Fruit fly (Drosophila melanogaster) whole organism: ENCODE measurements around the gene CG14676.

Experiments used
- CG8478 ChIP-seq: fragments of >200 bp; optimal IDR thresholded peaks from 2 replicates; lab custom pipeline; 2018; ENCODE audit warnings: inconsistent platforms
- Dll ChIP-seq: fragments of >200 bp; optimal IDR thresholded peaks from 2 replicates; lab custom pipeline; 2017
- EcR ChIP-seq, 2 experiments: fragments of >200 bp; optimal IDR thresholded peaks; 2 replicates each; lab custom pipeline; 2017; ENCODE audit warnings: missing biosample characterization in 2 of 2, missing genetic modification characterization in 2 of 2, missing genetic modification reagents in 2 of 2
- pan ChIP-seq: fragments of >200 bp; optimal IDR thresholded peaks from 2 replicates; lab custom pipeline; 2017
- psq ChIP-seq: fragments of >200 bp; optimal IDR thresholded peaks from 2 replicates; lab custom pipeline; 2017
- usp ChIP-seq: fragments of >200 bp; optimal IDR thresholded peaks from 2 replicates; lab custom pipeline; 2017; ENCODE audit warnings: missing biosample characterization, missing genetic modification characterization, mixed read lengths

The CG14676 gene

DNA sequence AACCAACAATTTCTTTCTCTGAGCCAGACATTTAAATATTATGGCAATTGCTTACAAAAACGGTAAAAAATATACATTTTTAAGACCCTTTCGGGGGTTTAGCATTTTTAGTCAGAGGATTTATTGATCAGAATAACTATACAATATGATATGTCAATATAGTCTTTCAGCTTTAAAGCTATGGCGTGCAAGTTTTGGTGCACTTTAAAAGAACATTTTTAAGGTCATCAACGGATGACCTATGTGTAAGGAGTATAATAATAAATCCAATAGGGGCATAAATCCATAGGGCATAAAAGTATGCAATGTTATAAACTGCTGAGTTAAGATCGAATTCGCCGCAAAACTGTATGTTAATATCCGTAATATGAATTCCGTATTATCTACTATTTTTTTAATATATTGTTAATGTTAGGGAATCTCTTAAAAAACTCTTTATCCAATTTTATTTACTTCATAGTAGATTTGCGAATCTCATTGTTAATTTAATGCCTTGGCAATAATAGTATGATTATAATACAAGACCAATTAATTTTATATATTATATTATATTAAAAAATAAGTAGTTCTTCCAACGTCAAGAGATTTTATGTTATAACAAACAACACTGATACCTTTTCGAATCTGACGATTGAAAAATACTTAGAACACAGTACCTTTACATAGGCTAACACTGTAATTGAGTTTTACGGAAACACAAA is at the start of gene CG14676:
CG14676 (plus strand) TSS at position 651 of the 701 bp plus-strand sequence.
- TF ChIP-seq psq (lab: Kevin White, UChicago) (no peak), EcR (GFP tag; optimal IDR thresholded peaks at IDR 0.05; lab: Kevin White, UChicago) (no peak), Dll (lab: Kevin White, UChicago) (no peak), CG8478 (lab: Kevin White, UChicago) (no peak)

dm6 chr3R:5797709-5798108 is 49.3 kb upstream of the CG14676 start:
- TF ChIP-seq pan (lab: Kevin White, UChicago) (no peak), CG8478 (lab: Kevin White, UChicago) (no peak), psq (lab: Kevin White, UChicago) (no peak), usp (no peak), Dll (lab: Kevin White, UChicago) (no peak), EcR (GFP tag; optimal IDR thresholded peaks at IDR 0.05; lab: Kevin White, UChicago) (no peak)

DNA sequence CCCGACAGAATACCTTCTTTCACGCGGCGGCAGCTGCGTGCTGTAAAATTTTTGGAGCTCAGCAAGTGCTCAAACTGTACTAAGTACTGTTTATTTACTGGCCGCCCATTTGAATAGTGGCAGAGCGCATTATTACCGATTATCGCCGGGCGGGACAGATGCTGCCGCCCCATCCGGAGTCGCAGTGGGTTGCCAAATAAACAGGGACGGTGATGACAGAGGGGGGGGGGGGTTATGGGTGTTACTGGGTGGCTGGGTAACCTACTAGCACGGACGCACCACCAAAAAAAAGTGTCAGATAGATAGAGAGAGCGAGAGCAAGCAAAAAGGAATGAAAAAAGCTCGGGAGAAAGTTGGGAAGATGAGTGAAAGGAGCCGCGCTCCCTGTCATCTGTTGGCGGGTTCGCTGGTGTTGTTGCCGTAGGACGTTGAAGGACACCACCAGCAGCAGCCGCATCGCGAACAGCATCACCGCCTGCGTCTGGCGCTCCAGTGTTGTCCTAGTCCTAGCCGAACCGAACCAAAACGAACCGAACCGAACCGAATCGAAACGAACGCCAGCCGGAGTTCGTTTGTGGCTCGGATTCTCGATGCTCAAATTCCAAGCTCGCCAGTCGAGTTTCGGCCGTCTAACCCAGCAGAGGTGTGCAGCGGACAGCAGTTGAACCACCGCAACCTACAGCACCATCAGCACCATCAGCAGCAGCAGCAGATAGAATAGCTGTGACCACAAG is 45.1 kb upstream of the CG14676 start, which contains the start of gene CG11000:
CG11000 (plus strand) TSS at position 626 of the 734 bp plus-strand sequence.
- no peak for TF ChIP-seq EcR (GFP tag; optimal IDR thresholded peaks at IDR 0.05; lab: Kevin White, UChicago)
- no peak for TF ChIP-seq CG8478 (lab: Kevin White, UChicago)
- TF ChIP-seq psq (lab: Kevin White, UChicago) = no peak
- no peak for TF ChIP-seq pan (lab: Kevin White, UChicago)
- no peak for TF ChIP-seq usp
- TF ChIP-seq Dll (lab: Kevin White, UChicago) = no peak

dm6 chr3R:5813157-5813659 is 33.8 kb upstream of the CG14676 start, which contains the start of gene CG42675:
Gene CG42675 (plus strand): TSS chr3R:5813609.
- TF ChIP-seq CG8478 (lab: Kevin White, UChicago) = no peak
- no peak for TF ChIP-seq Dll (lab: Kevin White, UChicago)
- no peak for TF ChIP-seq EcR (GFP tag; optimal IDR thresholded peaks at IDR 0.05; lab: Kevin White, UChicago)
- TF ChIP-seq usp = no peak
- no peak for TF ChIP-seq psq (lab: Kevin White, UChicago)
- no peak for TF ChIP-seq pan (lab: Kevin White, UChicago)

- no peak for TF ChIP-seq psq (lab: Kevin White, UChicago)
- TF ChIP-seq EcR (GFP tag; optimal IDR thresholded peaks at IDR 0.05; lab: Kevin White, UChicago) = no peak
- TF ChIP-seq CG8478 (lab: Kevin White, UChicago) = no peak
- no peak for TF ChIP-seq pan (lab: Kevin White, UChicago)
- no peak for TF ChIP-seq usp
- TF ChIP-seq Dll (lab: Kevin White, UChicago) = no peak
These were observed 25.8 kb upstream of the CG14676 start, which contains the start of gene Hpr1 for dm6 chr3R:5821243-5821642. Gene Hpr1 (minus strand): TSS chr3R:5821440.

DNA sequence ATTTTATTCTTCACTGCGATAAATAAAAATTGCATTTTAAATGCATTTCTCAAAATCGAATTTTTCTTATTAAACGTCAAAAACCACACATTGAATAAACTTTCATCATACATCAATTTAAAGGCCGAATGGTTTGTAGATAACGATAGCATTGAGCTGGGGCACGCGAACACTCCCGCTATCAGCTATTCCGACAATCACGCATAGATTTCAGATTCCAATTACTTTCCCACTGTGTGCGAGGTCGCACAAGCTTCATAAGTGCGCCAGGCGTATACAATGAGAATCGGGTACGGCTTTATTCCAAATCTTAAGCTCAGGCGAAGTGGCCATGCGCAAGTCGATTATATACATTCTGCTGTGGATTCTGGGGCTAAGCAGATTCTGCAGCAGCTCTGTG is 25.3 kb upstream of the CG14676 start, which contains the start of gene CG46303:
CG46303 (plus strand) TSS at position 223 of the 400 bp plus-strand sequence.
- no peak for TF ChIP-seq CG8478 (lab: Kevin White, UChicago)
- no peak for TF ChIP-seq psq (lab: Kevin White, UChicago)
- TF ChIP-seq pan (lab: Kevin White, UChicago) = no peak
- TF ChIP-seq EcR (GFP tag; optimal IDR thresholded peaks at IDR 0.05; lab: Kevin White, UChicago) = no peak
- no peak for TF ChIP-seq usp
- TF ChIP-seq Dll (lab: Kevin White, UChicago) = no peak

dm6 chr3R:5824456-5824855 is 22.6 kb upstream of the CG14676 start, which contains the start of the genes Sec20 and dgrn:
Gene Sec20 (minus strand): TSS chr3R:5824532.
Gene dgrn (plus strand): TSS chr3R:5824615.
- TF ChIP-seq CG8478 (lab: Kevin White, UChicago) (no peak), pan (lab: Kevin White, UChicago) (no peak), Dll (lab: Kevin White, UChicago) (no peak), EcR (GFP tag; optimal IDR thresholded peaks at IDR 0.05; lab: Kevin White, UChicago) (no peak), psq (lab: Kevin White, UChicago) (no peak), usp (no peak)

- TF ChIP-seq Dll (lab: Kevin White, UChicago) (no peak), usp (no peak), pan (lab: Kevin White, UChicago) (no peak), CG8478 (lab: Kevin White, UChicago) (no peak), psq (lab: Kevin White, UChicago) (no peak), EcR (GFP tag; optimal IDR thresholded peaks at IDR 0.05; lab: Kevin White, UChicago) (no peak)
These were observed 17.3 kb upstream of the CG14676 start, which contains the start of gene glob3 for dm6 chr3R:5829762-5830161. Gene glob3 (plus strand): TSS chr3R:5830062.

- TF ChIP-seq usp (no peak), EcR (GFP tag; optimal IDR thresholded peaks at IDR 0.05; lab: Kevin White, UChicago) (no peak), psq (lab: Kevin White, UChicago) (no peak), Dll (lab: Kevin White, UChicago) (no peak), pan (lab: Kevin White, UChicago) (no peak), CG8478 (lab: Kevin White, UChicago) (no peak)
These were observed 15.7 kb upstream of the CG14676 start, which contains the start of gene CG1208 for dm6 chr3R:5831339-5831738. Gene CG1208 (plus strand): TSS chr3R:5831639.

DNA sequence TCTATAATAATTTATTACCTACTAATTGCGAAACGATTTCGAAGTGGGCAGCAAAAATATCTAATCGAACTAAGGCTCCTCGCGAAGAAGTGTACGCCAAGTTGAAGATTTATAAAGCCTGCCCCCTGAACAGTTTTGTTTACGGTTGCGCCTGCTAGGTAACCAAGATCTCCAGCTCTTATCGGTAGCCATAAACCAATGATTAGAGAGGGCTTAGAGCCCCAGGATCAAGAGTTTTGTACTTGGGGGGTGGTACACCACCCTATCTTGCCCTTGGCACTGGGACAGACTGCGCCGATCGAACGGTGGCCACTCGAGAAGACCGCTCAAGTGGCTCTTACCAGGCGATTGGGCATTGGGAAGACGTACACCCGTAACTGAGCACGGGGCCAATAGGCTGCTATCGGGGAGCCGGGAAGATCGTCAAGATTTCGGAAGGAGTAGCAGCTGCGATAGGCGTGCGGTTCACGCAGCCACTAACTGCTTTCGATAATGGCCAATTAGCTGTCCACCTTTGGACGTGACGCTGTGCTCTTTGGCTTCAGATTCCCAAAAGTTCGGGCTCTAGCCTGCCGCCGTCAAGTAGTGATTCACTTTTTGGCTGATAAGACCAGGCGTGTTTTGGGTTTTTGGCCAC is 14.6 kb upstream of the CG14676 start:
- TF ChIP-seq usp = no peak
- no peak for TF ChIP-seq Dll (lab: Kevin White, UChicago)
- no peak for TF ChIP-seq psq (lab: Kevin White, UChicago)
- TF ChIP-seq CG8478 (lab: Kevin White, UChicago) = no peak
- TF ChIP-seq EcR (GFP tag; optimal IDR thresholded peaks at IDR 0.05; lab: Kevin White, UChicago) = no peak
- TF ChIP-seq pan (lab: Kevin White, UChicago) = no peak
